Worm (Caenorhabditis elegans) whole organism, L2 larva: Measurements from ENCODE around the gene H03G16.5.

Experiments
- F13H6.1 ChIP-seq: sonication (generic microtip); optimal IDR thresholded peaks from 2 replicates; lab custom pipeline; 2016; ENCODE audit warnings: missing genetic modification characterization, missing compliant biosample characterization
- R02D3.7 ChIP-seq: fragments of 150-350 bp; optimal IDR thresholded peaks from 2 replicates; lab custom pipeline; 2014; ENCODE audit warnings: missing biosample characterization, missing genetic modification characterization
- ama-1 ChIP-seq: fragments of 150-350 bp; optimal IDR thresholded peaks from 2 replicates; lab custom pipeline; 2018; ENCODE audit warnings: inconsistent platforms
- blmp-1 ChIP-seq: sonication (generic microtip); optimal IDR thresholded peaks from 2 replicates; lab custom pipeline; 2017; ENCODE audit warnings: missing genetic modification characterization, mild to moderate bottlenecking, missing compliant biosample characterization, antibody characterized with exemption, moderate library complexity; ENCODE audit not compliant: insufficient read depth
- dmd-4 ChIP-seq: sonication (generic microtip); optimal IDR thresholded peaks from 2 replicates; lab custom pipeline; 2017; ENCODE audit warnings: missing biosample characterization, missing genetic modification characterization
- fos-1 ChIP-seq: fragments of 150-350 bp; optimal IDR thresholded peaks from 2 replicates; lab custom pipeline; 2014; ENCODE audit warnings: missing biosample characterization, missing genetic modification characterization
- gmeb-1 ChIP-seq: fragments of 150-350 bp; optimal IDR thresholded peaks from 2 replicates; lab custom pipeline; 2014; ENCODE audit warnings: missing biosample characterization, missing genetic modification characterization
- lin-11 ChIP-seq: fragments of 150-350 bp; sonication (generic microtip); optimal IDR thresholded peaks from 2 replicates; lab custom pipeline; 2014; ENCODE audit warnings: missing biosample characterization, missing genetic modification characterization, inconsistent platforms, mixed read lengths
- nhr-10 ChIP-seq: sonication (generic microtip); optimal IDR thresholded peaks from 2 replicates; lab custom pipeline; 2017; ENCODE audit warnings: missing biosample characterization, missing genetic modification characterization
- nhr-77 ChIP-seq: fragments of 150-350 bp; optimal IDR thresholded peaks from 2 replicates; lab custom pipeline; 2014; ENCODE audit warnings: missing biosample characterization, missing genetic modification characterization
- unc-62 ChIP-seq: fragments of 150-350 bp; optimal IDR thresholded peaks from 2 replicates; lab custom pipeline; 2014; ENCODE audit warnings: missing biosample characterization, missing genetic modification reagents, missing genetic modification characterization
- ztf-1 ChIP-seq: fragments of 200-800 bp; sonication (Bioruptor generic); conservative IDR thresholded peaks from 2 replicates; pipeline ENCODE4 v1.3.6; 2022; ENCODE audit warnings: missing genetic modification characterization, missing compliant biosample characterization
- ztf-4 ChIP-seq: fragments of 150-350 bp; optimal IDR thresholded peaks from 2 replicates; lab custom pipeline; 2014; ENCODE audit warnings: missing biosample characterization, missing genetic modification characterization

- TF ChIP-seq F13H6.1 (tag; lab: Kevin White, UChicago) (no peak), fos-1 (tag; lab: Kevin White, UChicago) (no peak), dmd-4 (no peak), ama-1 (lab: Kevin White, UChicago) (no peak), nhr-77 (tag; lab: Kevin White, UChicago) (no peak), unc-62 (GFP tag; lab: Kevin White, UChicago) (no peak), ztf-4 (tag; lab: Kevin White, UChicago) (no peak), ztf-1 (no peak), gmeb-1 (tag; lab: Kevin White, UChicago) (no peak), lin-11 (tag; lab: Kevin White, UChicago) (no peak), nhr-10 (tag; lab: Kevin White, UChicago) (no peak), blmp-1 (no peak), R02D3.7 (tag; lab: Kevin White, UChicago) (no peak)
Measured at ce11 chrX:15087752-15088151, 31.1 kb upstream of the H03G16.5 start.
